Worm (Caenorhabditis elegans) whole organism, mixed stage, embryonic: ENCODE measurements around the gene F44D12.6.
A peak's percentile ranks its signal among the peaks of the same experiment; 100 is the strongest.

ENCODE experiments used
- M03D4.4 ChIP-seq: sonication (generic microtip); optimal IDR thresholded peaks from 2 replicates; lab custom pipeline; 2017; ENCODE audit warnings: mild to moderate bottlenecking, missing genetic modification characterization, missing compliant biosample characterization
- bed-3 ChIP-seq: fragments of 200-800 bp; sonication (Bioruptor generic); optimal IDR thresholded peaks from 3 replicates; lab custom pipeline; 2018; ENCODE audit warnings: mild to moderate bottlenecking, missing genetic modification characterization, moderate library complexity, missing compliant biosample characterization
- blmp-1 ChIP-seq: fragments of 150-350 bp; optimal IDR thresholded peaks from 2 replicates; lab custom pipeline; 2014; ENCODE audit warnings: missing biosample characterization, missing genetic modification characterization
- ceh-39 ChIP-seq: fragments of 150-350 bp; optimal IDR thresholded peaks from 2 replicates; lab custom pipeline; 2014; ENCODE audit warnings: missing biosample characterization, missing genetic modification characterization
- ceh-43 ChIP-seq: fragments of 200-800 bp; sonication (Bioruptor generic); optimal IDR thresholded peaks from 2 replicates; lab custom pipeline; 2018; ENCODE audit warnings: mild to moderate bottlenecking, missing genetic modification characterization, moderate library complexity, missing compliant biosample characterization
- ceh-83 ChIP-seq: fragments of 200-800 bp; sonication (Bioruptor generic); optimal IDR thresholded peaks from 2 replicates; lab custom pipeline; 2018; ENCODE audit warnings: mild to moderate bottlenecking, missing genetic modification characterization, missing compliant biosample characterization
- cnd-1 ChIP-seq: fragments of 200-800 bp; sonication (Bioruptor generic); optimal IDR thresholded peaks from 2 replicates; lab custom pipeline; 2018; ENCODE audit warnings: mild to moderate bottlenecking, missing genetic modification characterization, missing compliant biosample characterization
- drap-1 ChIP-seq: fragments of 200-800 bp; sonication (Bioruptor generic); optimal IDR thresholded peaks from 3 replicates; lab custom pipeline; 2018; ENCODE audit warnings: mild to moderate bottlenecking, missing genetic modification characterization, missing compliant biosample characterization
- elt-1 ChIP-seq: sonication (generic microtip); optimal IDR thresholded peaks from 2 replicates; lab custom pipeline; 2017; ENCODE audit warnings: missing genetic modification characterization, mild to moderate bottlenecking, missing compliant biosample characterization, antibody characterized with exemption, moderate library complexity, borderline replicate concordance; ENCODE audit not compliant: insufficient read depth
- elt-3 ChIP-seq: fragments of 150-350 bp; optimal IDR thresholded peaks from 2 replicates; lab custom pipeline; 2014; ENCODE audit warnings: missing biosample characterization, missing genetic modification characterization
- flh-1 ChIP-seq: fragments of 200-800 bp; sonication (Bioruptor generic); optimal IDR thresholded peaks from 2 replicates; lab custom pipeline; 2018; ENCODE audit warnings: mild to moderate bottlenecking, missing genetic modification characterization, moderate library complexity, missing compliant biosample characterization
- ham-2 ChIP-seq: fragments of 200-800 bp; sonication (Bioruptor generic); optimal IDR thresholded peaks from 2 replicates; lab custom pipeline; 2018; ENCODE audit warnings: mild to moderate bottlenecking, missing genetic modification characterization, missing compliant biosample characterization
- hlh-1 ChIP-seq: fragments of 150-350 bp; optimal IDR thresholded peaks from 2 replicates; lab custom pipeline; 2014; ENCODE audit warnings: missing biosample characterization, missing genetic modification reagents, missing genetic modification characterization
- lin-13 ChIP-seq: fragments of 150-350 bp; optimal IDR thresholded peaks from 2 replicates; lab custom pipeline; 2014; ENCODE audit warnings: missing biosample characterization, missing genetic modification characterization
- lin-32 ChIP-seq: fragments of 200-800 bp; sonication (Bioruptor generic); optimal IDR thresholded peaks from 2 replicates; lab custom pipeline; 2018; ENCODE audit warnings: mild to moderate bottlenecking, missing genetic modification characterization, missing compliant biosample characterization
- lsy-2 ChIP-seq: fragments of 150-350 bp; optimal IDR thresholded peaks from 2 replicates; lab custom pipeline; 2014; ENCODE audit warnings: missing biosample characterization, missing genetic modification characterization
- mab-5 ChIP-seq: fragments of 150-350 bp; optimal IDR thresholded peaks from 2 replicates; lab custom pipeline; 2014; ENCODE audit warnings: missing biosample characterization, missing genetic modification characterization
- mep-1 ChIP-seq: fragments of 150-350 bp; optimal IDR thresholded peaks from 2 replicates; lab custom pipeline; 2017; ENCODE audit warnings: missing biosample characterization, missing genetic modification reagents, missing genetic modification characterization, inconsistent platforms
- nhr-12 ChIP-seq: fragments of 150-350 bp; optimal IDR thresholded peaks from 2 replicates; lab custom pipeline; 2014; ENCODE audit warnings: missing biosample characterization, missing genetic modification characterization
- nhr-2 ChIP-seq: fragments of 150-350 bp; optimal IDR thresholded peaks from 2 replicates; lab custom pipeline; 2014; ENCODE audit warnings: missing biosample characterization, missing genetic modification characterization
- nhr-237 ChIP-seq: fragments of 150-350 bp; optimal IDR thresholded peaks from 2 replicates; lab custom pipeline; 2014; ENCODE audit warnings: missing biosample characterization, missing genetic modification characterization
- nhr-28 ChIP-seq: fragments of 150-350 bp; optimal IDR thresholded peaks from 2 replicates; lab custom pipeline; 2014; ENCODE audit warnings: missing biosample characterization, missing genetic modification characterization
- nhr-76 ChIP-seq: sonication (generic microtip); optimal IDR thresholded peaks from 2 replicates; lab custom pipeline; 2017; ENCODE audit warnings: missing biosample characterization, missing genetic modification characterization
- pha-4 ChIP-seq: fragments of 150-350 bp; optimal IDR thresholded peaks from 2 replicates; lab custom pipeline; 2018; ENCODE audit warnings: missing biosample characterization, missing genetic modification reagents, missing genetic modification characterization
- sem-2 ChIP-seq: fragments of 200-800 bp; sonication (Bioruptor generic); optimal IDR thresholded peaks from 2 replicates; lab custom pipeline; 2018; ENCODE audit warnings: mild to moderate bottlenecking, missing genetic modification characterization, missing compliant biosample characterization
- snpc-4 ChIP-seq: fragments of 150-350 bp; optimal IDR thresholded peaks from 2 replicates; lab custom pipeline; 2014; ENCODE audit warnings: missing biosample characterization, missing genetic modification characterization
- sptf-1 ChIP-seq: sonication (generic microtip); optimal IDR thresholded peaks from 2 replicates; lab custom pipeline; 2017; ENCODE audit warnings: mild to moderate bottlenecking, missing genetic modification characterization, moderate library complexity, missing compliant biosample characterization
- unc-39 ChIP-seq: fragments of 150-350 bp; optimal IDR thresholded peaks from 2 replicates; lab custom pipeline; 2014; ENCODE audit warnings: missing biosample characterization, missing genetic modification characterization
- unc-62 ChIP-seq: fragments of 150-350 bp; optimal IDR thresholded peaks from 2 replicates; lab custom pipeline; 2014; ENCODE audit warnings: missing biosample characterization, missing genetic modification reagents, missing genetic modification characterization
- zip-8 ChIP-seq: fragments of 150-350 bp; optimal IDR thresholded peaks from 2 replicates; lab custom pipeline; 2014; ENCODE audit warnings: missing biosample characterization, missing genetic modification characterization
- ztf-11 ChIP-seq: fragments of 150-350 bp; optimal IDR thresholded peaks from 2 replicates; lab custom pipeline; 2014; ENCODE audit warnings: missing biosample characterization, missing genetic modification characterization

F44D12.6 gene

ce11 chrIV:10003372-10003771 lies 29.8 kb upstream of the F44D12.6 start, which contains the start of the genes C47E12.2 and sars-1:
Gene C47E12.2, minus strand, starts transcription at chrIV:10003502.
Gene sars-1, plus strand, starts transcription at chrIV:10003726.
- TF ChIP-seq lsy-2 (tag; lab: Kevin White, UChicago) (peak; percentile 90), elt-1 (tag; lab: Kevin White, UChicago) (no peak), zip-8 (no peak), mab-5 (tag; lab: Kevin White, UChicago) (no peak), snpc-4 (tag; lab: Kevin White, UChicago) (no peak)

- TF ChIP-seq nhr-12 (tag; lab: Kevin White, UChicago) (no peak), nhr-237 (tag; lab: Kevin White, UChicago) (no peak), nhr-28 (tag; lab: Kevin White, UChicago) (no peak), blmp-1 (tag; lab: Kevin White, UChicago) (no peak), mep-1 (tag; lab: Kevin White, UChicago) (no peak), mab-5 (tag; lab: Kevin White, UChicago) (no peak), ham-2 (no peak), lin-32 (GFP tag; lab: Kevin White, UChicago) (no peak), lsy-2 (tag; lab: Kevin White, UChicago) (no peak), zip-8 (no peak), snpc-4 (tag; lab: Kevin White, UChicago) (no peak), nhr-2 (tag; lab: Kevin White, UChicago) (no peak), ceh-83 (GFP tag; lab: Kevin White, UChicago) (no peak)
Observed at ce11 chrIV:10006792-10007191, 26.4 kb upstream of the F44D12.6 start, which contains the start of gene C47E12.13. Gene C47E12.13, minus strand, starts transcription at chrIV:10006892.

- TF ChIP-seq flh-1 (GFP tag; lab: Kevin White, UChicago) (no peak), nhr-2 (tag; lab: Kevin White, UChicago) (no peak), blmp-1 (tag; lab: Kevin White, UChicago) (peak; percentile 82), ham-2 (no peak), lin-13 (no peak), nhr-237 (tag; lab: Kevin White, UChicago) (peak; percentile 15), zip-8 (no peak), sem-2 (no peak), nhr-28 (tag; lab: Kevin White, UChicago) (no peak), lsy-2 (tag; lab: Kevin White, UChicago) (no peak), drap-1 (GFP tag; lab: Kevin White, UChicago) (no peak), ceh-43 (GFP tag; lab: Kevin White, UChicago) (no peak), cnd-1 (tag; lab: Kevin White, UChicago) (no peak), mab-5 (tag; lab: Kevin White, UChicago) (no peak), unc-39 (tag; lab: Kevin White, UChicago) (no peak), pha-4 (peak; percentile 57), elt-3 (tag; lab: Kevin White, UChicago) (no peak), sptf-1 (tag; lab: Kevin White, UChicago) (no peak), ceh-39 (no peak), lin-32 (GFP tag; lab: Kevin White, UChicago) (no peak), nhr-76 (no peak)
Observed at ce11 chrIV:10007758-10008157, 25.4 kb upstream of the F44D12.6 start.

ce11 chrIV:10009536-10009935 lies 23.6 kb upstream of the F44D12.6 start, which contains the start of gene magu-4:
Gene magu-4, plus strand, starts transcription at chrIV:10009753.
- no peak for TF ChIP-seq ceh-83 (GFP tag; lab: Kevin White, UChicago)
- TF ChIP-seq elt-1 (tag; lab: Kevin White, UChicago), result no peak
- TF ChIP-seq snpc-4 (tag; lab: Kevin White, UChicago), result no peak
- no peak for TF ChIP-seq mab-5 (tag; lab: Kevin White, UChicago)
- TF ChIP-seq M03D4.4 (tag; lab: Kevin White, UChicago), result no peak
- no peak for TF ChIP-seq mep-1 (tag; lab: Kevin White, UChicago)
- TF ChIP-seq unc-62 (GFP tag; lab: Kevin White, UChicago), result no peak
- TF ChIP-seq cnd-1 (tag; lab: Kevin White, UChicago), result no peak
- TF ChIP-seq ceh-39, result no peak
- no peak for TF ChIP-seq ztf-11 (tag; lab: Kevin White, UChicago)
- TF ChIP-seq bed-3 (GFP tag; lab: Kevin White, UChicago), result no peak
- TF ChIP-seq ceh-43 (GFP tag; lab: Kevin White, UChicago), result no peak
- no peak for TF ChIP-seq nhr-28 (tag; lab: Kevin White, UChicago)
- TF ChIP-seq sem-2, result no peak
- TF ChIP-seq hlh-1 (tag; lab: Kevin White, UChicago), result no peak
- no peak for TF ChIP-seq sptf-1 (tag; lab: Kevin White, UChicago)
- TF ChIP-seq drap-1 (GFP tag; lab: Kevin White, UChicago), result no peak
- TF ChIP-seq lsy-2 (tag; lab: Kevin White, UChicago), result no peak
